Fruit fly (Drosophila melanogaster) whole organism, prepupa: ENCODE measurements around the gene Herp.

ENCODE experiments used
- Blimp-1 ChIP-seq: fragments of 200-800 bp; sonication (Bioruptor generic); optimal IDR thresholded peaks from 3 replicates; lab custom pipeline; 2017; ENCODE audit warnings: missing biosample characterization, missing genetic modification characterization, mild to moderate bottlenecking, moderate library complexity, missing genetic modification reagents
- CG10631 ChIP-seq: fragments of 200-800 bp; sonication (Bioruptor generic); optimal IDR thresholded peaks from 2 replicates; lab custom pipeline; 2016; ENCODE audit warnings: missing biosample characterization, missing genetic modification characterization
- CG10669 ChIP-seq: fragments of 200-800 bp; sonication (Bioruptor generic); optimal IDR thresholded peaks from 3 replicates; lab custom pipeline; 2018; ENCODE audit warnings: missing biosample characterization, mild to moderate bottlenecking, missing genetic modification characterization, moderate library complexity
- CG11294 ChIP-seq: fragments of 200-800 bp; sonication (Bioruptor generic); IDR thresholded peaks from 2 replicates; pipeline ENCODE4 v1.3.6; 2022; ENCODE audit warnings: missing biosample characterization, missing genetic modification characterization
- CG11762 ChIP-seq: fragments of 200-800 bp; sonication (Bioruptor generic); optimal IDR thresholded peaks from 3 replicates; lab custom pipeline; 2016; ENCODE audit warnings: missing biosample characterization, missing genetic modification characterization; ENCODE audit not compliant: insufficient read depth
- CG11902 ChIP-seq: fragments of 200-800 bp; sonication (Bioruptor generic); optimal IDR thresholded peaks from 3 replicates; lab custom pipeline; 2016; ENCODE audit warnings: missing biosample characterization, missing genetic modification characterization
- CG1621 ChIP-seq: fragments of 200-800 bp; sonication (Bioruptor generic); optimal IDR thresholded peaks from 3 replicates; lab custom pipeline; 2018; ENCODE audit warnings: missing biosample characterization, mild to moderate bottlenecking, missing genetic modification characterization
- CG31627 ChIP-seq: fragments of 200-800 bp; sonication (Bioruptor generic); optimal IDR thresholded peaks from 3 replicates; lab custom pipeline; 2016; ENCODE audit warnings: missing biosample characterization, missing genetic modification characterization
- CG32006 ChIP-seq: fragments of 200-800 bp; sonication (Bioruptor generic); optimal IDR thresholded peaks from 3 replicates; lab custom pipeline; 2017; ENCODE audit warnings: missing biosample characterization, mild to moderate bottlenecking, missing genetic modification characterization
- CG34406 ChIP-seq: fragments of 200-800 bp; sonication (Bioruptor generic); optimal IDR thresholded peaks from 3 replicates; lab custom pipeline; 2016; ENCODE audit warnings: missing biosample characterization, missing genetic modification characterization
- CG4318 ChIP-seq: fragments of 200-800 bp; sonication (Bioruptor generic); optimal IDR thresholded peaks from 3 replicates; lab custom pipeline; 2017; ENCODE audit warnings: missing biosample characterization, mild to moderate bottlenecking, missing genetic modification characterization
- CG6163 ChIP-seq: fragments of 200-800 bp; sonication (Bioruptor generic); IDR thresholded peaks from 3 replicates; pipeline ENCODE4 v1.3.6; 2022; ENCODE audit warnings: missing biosample characterization, missing genetic modification characterization
- CG6792 ChIP-seq: fragments of 200-800 bp; sonication (Bioruptor generic); optimal IDR thresholded peaks from 3 replicates; lab custom pipeline; 2016; ENCODE audit warnings: missing biosample characterization, missing genetic modification characterization
- CG6854 ChIP-seq: fragments of 200-800 bp; sonication (Bioruptor generic); optimal IDR thresholded peaks from 2 replicates; lab custom pipeline; 2017; ENCODE audit warnings: missing biosample characterization, mild to moderate bottlenecking, missing genetic modification characterization
- CG8119 ChIP-seq: fragments of 200-800 bp; sonication (Bioruptor generic); IDR thresholded peaks from 3 replicates; pipeline ENCODE4 v1.3.6; 2022; ENCODE audit warnings: missing biosample characterization, missing genetic modification characterization
- CG8319 ChIP-seq: fragments of 200-800 bp; sonication (Bioruptor generic); optimal IDR thresholded peaks from 3 replicates; lab custom pipeline; 2016; ENCODE audit warnings: missing biosample characterization, missing genetic modification characterization
- CG8632 ChIP-seq: fragments of 200-800 bp; sonication (Bioruptor generic); optimal IDR thresholded peaks from 3 replicates; lab custom pipeline; 2016; ENCODE audit warnings: missing biosample characterization, missing genetic modification characterization
- Eip75B ChIP-seq: fragments of 200-800 bp; sonication (Bioruptor generic); optimal IDR thresholded peaks from 3 replicates; lab custom pipeline; 2016; ENCODE audit warnings: missing biosample characterization, missing genetic modification characterization
- Eip78C ChIP-seq: fragments of 200-800 bp; sonication (Bioruptor generic); peaks from one replicate; lab custom pipeline; 2016; ENCODE audit warnings: missing biosample characterization, missing genetic modification characterization
- Ets21C ChIP-seq: fragments of 200-800 bp; sonication (Bioruptor generic); optimal IDR thresholded peaks from 3 replicates; lab custom pipeline; 2016; ENCODE audit warnings: missing biosample characterization, missing genetic modification characterization
- Ets96B ChIP-seq: fragments of 200-800 bp; optimal IDR thresholded peaks from 2 replicates; lab custom pipeline; 2019; ENCODE audit warnings: missing biosample characterization, mild to moderate bottlenecking, missing genetic modification characterization, moderate library complexity
- Gug ChIP-seq: fragments of 200-800 bp; sonication (Bioruptor generic); IDR thresholded peaks from 2 replicates; pipeline ENCODE4 v1.3.6; 2022; ENCODE audit warnings: missing biosample characterization, missing genetic modification characterization
- Hr38 ChIP-seq: sonication (Bioruptor generic); optimal IDR thresholded peaks from 2 replicates; lab custom pipeline; 2016; ENCODE audit warnings: missing biosample characterization, missing genetic modification characterization
- Hr39 ChIP-seq: fragments of 200-800 bp; sonication (Bioruptor generic); optimal IDR thresholded peaks from 2 replicates; lab custom pipeline; 2016; ENCODE audit warnings: missing biosample characterization, missing genetic modification characterization
- Hr4 ChIP-seq: fragments of 200-800 bp; sonication (Bioruptor generic); optimal IDR thresholded peaks from 3 replicates; lab custom pipeline; 2016; ENCODE audit warnings: missing biosample characterization, missing genetic modification characterization
- Lpt ChIP-seq: fragments of 200-800 bp; sonication (Bioruptor generic); optimal IDR thresholded peaks from 3 replicates; lab custom pipeline; 2016; ENCODE audit warnings: missing biosample characterization, missing genetic modification characterization
- Met ChIP-seq: fragments of 200-800 bp; sonication (Bioruptor generic); optimal IDR thresholded peaks from 3 replicates; lab custom pipeline; 2016; ENCODE audit warnings: missing biosample characterization, missing genetic modification characterization
- OdsH ChIP-seq: fragments of 200-800 bp; sonication (Bioruptor generic); optimal IDR thresholded peaks from 3 replicates; lab custom pipeline; 2016; ENCODE audit warnings: missing biosample characterization, missing genetic modification characterization
- Sox102F ChIP-seq: fragments of 200-800 bp; sonication (Bioruptor generic); optimal IDR thresholded peaks from 2 replicates; lab custom pipeline; 2016; ENCODE audit warnings: missing biosample characterization, mild to moderate bottlenecking, missing genetic modification characterization
- Sox14 ChIP-seq: fragments of 200-800 bp; sonication (Bioruptor generic); optimal IDR thresholded peaks from 3 replicates; lab custom pipeline; 2016; ENCODE audit warnings: missing biosample characterization, missing genetic modification characterization
- dac ChIP-seq: fragments of 200-800 bp; sonication (Bioruptor generic); optimal IDR thresholded peaks from 2 replicates; lab custom pipeline; 2017; ENCODE audit warnings: missing biosample characterization, mild to moderate bottlenecking, missing genetic modification characterization
- dsx ChIP-seq: fragments of 200-800 bp; optimal IDR thresholded peaks from 3 replicates; lab custom pipeline; 2019; ENCODE audit warnings: missing biosample characterization, mild to moderate bottlenecking, missing genetic modification characterization, moderate library complexity; ENCODE audit not compliant: poor library complexity, severe bottlenecking
- eg ChIP-seq: fragments of 200-800 bp; sonication (Bioruptor generic); IDR thresholded peaks from 3 replicates; pipeline ENCODE4 v1.3.6; 2022; ENCODE audit warnings: missing biosample characterization, missing genetic modification characterization
- esn ChIP-seq: fragments of 200-800 bp; sonication (Bioruptor generic); optimal IDR thresholded peaks from 2 replicates; lab custom pipeline; 2016; ENCODE audit warnings: missing biosample characterization, mild to moderate bottlenecking, missing genetic modification characterization, moderate library complexity
- fd59A ChIP-seq: fragments of 200-800 bp; sonication (Bioruptor generic); optimal IDR thresholded peaks from 2 replicates; lab custom pipeline; 2017; ENCODE audit warnings: missing biosample characterization, mild to moderate bottlenecking, missing genetic modification characterization, missing genetic modification reagents
- fd85E ChIP-seq: fragments of 200-800 bp; sonication (Bioruptor generic); optimal IDR thresholded peaks from 3 replicates; lab custom pipeline; 2016; ENCODE audit warnings: missing biosample characterization, missing genetic modification characterization
- lz ChIP-seq: fragments of 200-800 bp; sonication (Bioruptor generic); optimal IDR thresholded peaks from 3 replicates; lab custom pipeline; 2016; ENCODE audit warnings: missing biosample characterization, missing genetic modification characterization
- net ChIP-seq: fragments of 200-800 bp; sonication (Bioruptor generic); optimal IDR thresholded peaks from 3 replicates; lab custom pipeline; 2016; ENCODE audit warnings: missing biosample characterization, missing genetic modification characterization
- pdm3 ChIP-seq: fragments of 200-800 bp; sonication (Bioruptor generic); optimal IDR thresholded peaks from 3 replicates; lab custom pipeline; 2016; ENCODE audit warnings: missing biosample characterization, missing genetic modification characterization
- salr ChIP-seq, 2 experiments: fragments of 200-800 bp; sonication (Bioruptor generic); optimal IDR thresholded peaks; 3 replicates each; lab custom pipeline; 2016 to 2018; ENCODE audit warnings: missing biosample characterization in 2 of 2, missing genetic modification characterization in 2 of 2, mild to moderate bottlenecking in 1 of 2
- spab ChIP-seq: fragments of 200-800 bp; sonication (Bioruptor generic); optimal IDR thresholded peaks from 2 replicates; lab custom pipeline; 2017; ENCODE audit warnings: missing biosample characterization, mild to moderate bottlenecking, missing genetic modification characterization, missing genetic modification reagents
- ss ChIP-seq, 2 experiments: fragments of 200-800 bp; sonication (Bioruptor generic); optimal IDR thresholded peaks; 2 replicates in 1 of 2; 3 replicates in 1 of 2; lab custom pipeline; 2017 to 2018; ENCODE audit warnings: mild to moderate bottlenecking in 2 of 2, missing biosample characterization in 2 of 2, missing genetic modification characterization in 2 of 2, moderate library complexity in 1 of 2
- topi ChIP-seq: fragments of 200-800 bp; sonication (Bioruptor generic); optimal IDR thresholded peaks from 3 replicates; lab custom pipeline; 2016; ENCODE audit warnings: missing biosample characterization, missing genetic modification characterization

Herp gene

dm6 chr2L:7794689-7795475 is 5.0 kb downstream of the Herp start:
- TF ChIP-seq dac (GFP tag; lab: Kevin White, UChicago) (no peak), spab (no peak), CG4318 (GFP tag; lab: Kevin White, UChicago) (no peak), Eip75B (GFP tag; lab: Kevin White, UChicago) (no peak), lz (GFP tag; lab: Kevin White, UChicago) (no peak), Hr38 (no peak), CG6792 (no peak), CG6163 (GFP tag; lab: Robert Waterston, UW) (no peak), Met (GFP tag; lab: Kevin White, UChicago) (no peak), fd59A (GFP tag; lab: Kevin White, UChicago) (no peak), CG31627 (GFP tag; lab: Kevin White, UChicago) (no peak), fd85E (GFP tag; lab: Kevin White, UChicago) (no peak), CG11762 (GFP tag; lab: Kevin White, UChicago) (no peak), salr (GFP tag; optimal IDR thresholded peaks at IDR 0.05; lab: Kevin White, UChicago) (no peak), net (no peak)

dm6 chr2L:7791356-7791738 is 8.5 kb downstream of the Herp start:
- TF ChIP-seq net = no peak
- no peak for TF ChIP-seq Hr38
- no peak for TF ChIP-seq Sox14
- no peak for TF ChIP-seq CG8119

- TF ChIP-seq CG34406 = no peak
- no peak for TF ChIP-seq eg (GFP tag; lab: Robert Waterston, UW)
- TF ChIP-seq CG1621 = peak; percentile 41
- TF ChIP-seq lz (GFP tag; lab: Kevin White, UChicago) = peak; percentile 40
- peak; percentile 28 for TF ChIP-seq CG6854 (GFP tag; lab: Kevin White, UChicago)
- TF ChIP-seq Lpt (GFP tag; lab: Kevin White, UChicago) = no peak
- TF ChIP-seq Gug (GFP tag; lab: Robert Waterston, UW) = no peak
- no peak for TF ChIP-seq CG11294
- TF ChIP-seq CG6792 = peak; percentile 1
- TF ChIP-seq fd85E (GFP tag; lab: Kevin White, UChicago) = no peak
- peak; percentile 15 for TF ChIP-seq Ets96B (tag; lab: Kevin White, UChicago)
- peak; percentile 60 for TF ChIP-seq esn (GFP tag; lab: Kevin White, UChicago)
- peak; percentile 36 for TF ChIP-seq Met (GFP tag; lab: Kevin White, UChicago)
- no peak for TF ChIP-seq dsx
- TF ChIP-seq CG8632 (GFP tag; lab: Kevin White, UChicago) = no peak
- peak; percentile 22 for TF ChIP-seq topi (GFP tag; lab: Kevin White, UChicago)
- TF ChIP-seq Blimp-1 (GFP tag; lab: Kevin White, UChicago) = peak; percentile 1
- no peak for TF ChIP-seq dac (GFP tag; lab: Kevin White, UChicago)
- TF ChIP-seq Hr4 = peak; percentile 48
- TF ChIP-seq Hr39 (GFP tag; lab: Kevin White, UChicago) = peak; percentile 20
- TF ChIP-seq CG8319 = no peak
- TF ChIP-seq CG11902 (GFP tag; lab: Kevin White, UChicago) = no peak
- TF ChIP-seq Eip78C (GFP tag; lab: Kevin White, UChicago) = peak; percentile 81
- peak; percentile 33 for TF ChIP-seq OdsH
- peak; percentile 13 for TF ChIP-seq Ets21C (GFP tag; lab: Kevin White, UChicago)
- TF ChIP-seq CG32006 (GFP tag; lab: Kevin White, UChicago) = no peak
- TF ChIP-seq Sox102F (GFP tag; lab: Kevin White, UChicago) = peak; percentile 14
- TF ChIP-seq Eip75B (GFP tag; lab: Kevin White, UChicago) = peak; percentile 23
- TF ChIP-seq pdm3 (GFP tag; lab: Kevin White, UChicago) = peak; percentile 26
- peak; percentile 53 for TF ChIP-seq net
- no peak for TF ChIP-seq CG4318 (GFP tag; lab: Kevin White, UChicago)
- peak in 1 of 2 experiments; percentile 17 for TF ChIP-seq ss (GFP tag; optimal IDR thresholded peaks at IDR 0.05; lab: Kevin White, UChicago)
- TF ChIP-seq CG31627 (GFP tag; lab: Kevin White, UChicago) = peak; percentile 47
- TF ChIP-seq CG10669 (GFP tag; lab: Kevin White, UChicago) = peak; percentile 16
- TF ChIP-seq CG10631 (GFP tag; lab: Kevin White, UChicago) = peak; percentile 8
Observed at dm6 chr2L:7790448-7791355, 9.2 kb downstream of the Herp start, which contains the start of gene CG7149. TSS of gene CG7149 (minus strand) at chr2L:7790557.
